Worm (Caenorhabditis elegans) whole organism, L4 larva: ENCODE measurements around the gene F10C1.9.

Experiments used
- Y5F2A.4 ChIP-seq: fragments of 200-800 bp; sonication (Bioruptor generic); optimal IDR thresholded peaks from 2 replicates; lab custom pipeline; 2018; ENCODE audit warnings: mild to moderate bottlenecking, missing genetic modification characterization, missing compliant biosample characterization
- cey-2 ChIP-seq: sonication (generic microtip); optimal IDR thresholded peaks from 3 replicates; lab custom pipeline; 2017; ENCODE audit warnings: missing genetic modification characterization, mild to moderate bottlenecking, missing compliant biosample characterization, antibody characterized with exemption, borderline replicate concordance; ENCODE audit not compliant: insufficient read depth
- dmd-9 ChIP-seq: fragments of 200-800 bp; sonication (Bioruptor generic); IDR thresholded peaks from 2 replicates; pipeline ENCODE4 v1.3.6; 2022; ENCODE audit warnings: missing genetic modification reagents, missing genetic modification characterization, missing compliant biosample characterization
- zag-1 ChIP-seq: fragments of 150-350 bp; optimal IDR thresholded peaks from 2 replicates; lab custom pipeline; 2014; ENCODE audit warnings: missing biosample characterization, missing genetic modification characterization

- no peak for TF ChIP-seq dmd-9 (GFP tag; lab: Robert Waterston, UW)
- no peak for TF ChIP-seq zag-1 (tag; lab: Kevin White, UChicago)
- no peak for TF ChIP-seq cey-2
- TF ChIP-seq Y5F2A.4 (GFP tag; lab: Kevin White, UChicago), result no peak
Measured at ce11 chrII:5736599-5736998, 8.5 kb downstream of the F10C1.9 start.
